5 fruit fly cellular contexts compared by ENCODE assay signal in the genomic region with DNA sequence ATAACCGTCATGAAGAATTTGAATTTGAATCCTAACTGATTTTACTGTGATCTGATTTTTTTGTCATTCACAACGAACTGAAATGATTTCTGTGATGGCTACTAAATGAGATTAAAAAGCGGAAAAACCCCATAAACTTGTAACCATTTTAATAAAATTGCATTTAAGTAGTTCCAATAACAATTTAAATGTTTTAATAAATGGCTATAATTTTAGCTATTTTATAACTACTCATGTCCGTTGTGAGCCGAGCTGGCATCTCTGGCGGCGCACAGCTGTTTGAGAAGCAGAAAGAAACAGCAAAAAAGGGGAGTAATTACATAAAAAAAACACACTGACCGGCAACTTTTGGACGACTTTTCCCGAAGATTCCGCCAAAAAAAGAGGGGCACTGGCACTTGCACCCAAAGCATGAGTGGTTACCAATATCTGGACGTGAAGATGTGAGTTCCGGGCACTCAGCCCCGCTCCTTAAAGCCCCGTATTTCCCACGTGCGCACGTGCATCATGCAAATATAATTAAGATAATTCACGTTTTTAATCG.
TF ChIP-seq lines count a peak whose summit lies in the region.

TSS of gene CG7950 (plus strand) at position 268 of the 544 bp plus-strand sequence.
TSS of gene Rpp14a (plus strand) at position 268 of the 544 bp plus-strand sequence.

- no peak for TF ChIP-seq CTCF in whole organism, embryonic (GFP tag; optimal IDR thresholded peaks at IDR 0.05; lab: Kevin White, UChicago)

TF ChIP-seq in whole organism, adult, 20 proteins besides CTCF, POLR2A, EP300 and RAD21 (continues in another document):
- TF ChIP-seq ovo (GFP tag; optimal IDR thresholded peaks at IDR 0.05; lab: Kevin White, UChicago) = peak; percentile 71
- TF ChIP-seq tj (GFP tag; optimal IDR thresholded peaks at IDR 0.05; lab: Kevin White, UChicago) = peak; percentile 73
- TF ChIP-seq cic (GFP tag; optimal IDR thresholded peaks at IDR 0.05; lab: Kevin White, UChicago) = peak; percentile 40
- TF ChIP-seq CG7045 (GFP tag; optimal IDR thresholded peaks at IDR 0.05; lab: Kevin White, UChicago) = peak; percentile 70
- TF ChIP-seq CG7101 (tag; optimal IDR thresholded peaks at IDR 0.05; lab: Kevin White, UChicago) = peak; percentile 91
- peak; percentile 65 for TF ChIP-seq pad (GFP tag; optimal IDR thresholded peaks at IDR 0.05; lab: Kevin White, UChicago)
- TF ChIP-seq Crg-1 (GFP tag; optimal IDR thresholded peaks at IDR 0.05; lab: Kevin White, UChicago) = peak; percentile 73
- TF ChIP-seq CG33017 (tag; optimal IDR thresholded peaks at IDR 0.05; lab: Kevin White, UChicago) = peak; percentile 84
- TF ChIP-seq Mnt (GFP tag; optimal IDR thresholded peaks at IDR 0.05; lab: Kevin White, UChicago) = peak; percentile 93
- TF ChIP-seq cnc (optimal IDR thresholded peaks at IDR 0.05; lab: Kevin White, UChicago) = no peak
- TF ChIP-seq CG11617 (GFP tag; optimal IDR thresholded peaks at IDR 0.05; lab: Kevin White, UChicago) = peak; percentile 90
- peak; percentile 96 for TF ChIP-seq CG1620 (GFP tag; optimal IDR thresholded peaks at IDR 0.05; lab: Kevin White, UChicago)
- no peak for TF ChIP-seq CG5204 (GFP tag; optimal IDR thresholded peaks at IDR 0.05; lab: Kevin White, UChicago)
- peak; percentile 62 for TF ChIP-seq Clk (GFP tag; optimal IDR thresholded peaks at IDR 0.05; lab: Kevin White, UChicago)
- peak; percentile 73 for TF ChIP-seq CG12768 (GFP tag; optimal IDR thresholded peaks at IDR 0.05; lab: Kevin White, UChicago)
- TF ChIP-seq Hr96 (GFP tag; optimal IDR thresholded peaks at IDR 0.05; lab: Kevin White, UChicago) = no peak
- no peak for TF ChIP-seq kay (GFP tag; lab: Kevin White, UChicago; ENCODE audit: borderline replicate concordance)

TF ChIP-seq in whole organism, embryonic, 481 proteins besides CTCF, POLR2A, EP300 and RAD21 (continues in another document):
- peak; percentile 77 for TF ChIP-seq CG7786 (GFP tag; optimal IDR thresholded peaks at IDR 0.05; lab: Kevin White, UChicago)
- peak; percentile 64 for TF ChIP-seq Fer1 (GFP tag; optimal IDR thresholded peaks at IDR 0.05; lab: Kevin White, UChicago)
- peak; percentile 48; the same call in 2 of the 4 replicates for TF ChIP-seq Dll (GFP tag; IDR thresholded peaks at IDR 0.05; lab: Robert Waterston, UW; ENCODE audit: partially characterized antibody)
- TF ChIP-seq schlank (tag; optimal IDR thresholded peaks at IDR 0.05; lab: Kevin White, UChicago) = peak; percentile 58
- no peak for TF ChIP-seq CG7987 (GFP tag; optimal IDR thresholded peaks at IDR 0.05; lab: Kevin White, UChicago)
- TF ChIP-seq CG9437 (GFP tag; optimal IDR thresholded peaks at IDR 0.05; lab: Kevin White, UChicago) = peak; percentile 42
- TF ChIP-seq cas (GFP tag; IDR thresholded peaks at IDR 0.05; lab: Robert Waterston, UW) = peak; percentile 33; the same call in 1 of the 2 replicates
- TF ChIP-seq Sin3A (optimal IDR thresholded peaks at IDR 0.05; lab: Kevin White, UChicago) = no peak
- TF ChIP-seq CG3065 (GFP tag; optimal IDR thresholded peaks at IDR 0.05; lab: Kevin White, UChicago) = no peak
- TF ChIP-seq CG17186 (GFP tag; optimal IDR thresholded peaks at IDR 0.05; lab: Kevin White, UChicago) = peak; percentile 60
- peak; percentile 65 for TF ChIP-seq CG8924 (tag; optimal IDR thresholded peaks at IDR 0.05; lab: Kevin White, UChicago)
- peak; percentile 96 for TF ChIP-seq Myb (GFP tag; optimal IDR thresholded peaks at IDR 0.05; lab: Kevin White, UChicago)
- peak; percentile 86 for TF ChIP-seq H2.0 (GFP tag; IDR thresholded peaks at IDR 0.05; lab: Robert Waterston, UW)
- peak; percentile 63 for TF ChIP-seq CG1233 (GFP tag; optimal IDR thresholded peaks at IDR 0.05; lab: Kevin White, UChicago)
- peak; percentile 60; the same call in 1 of the 2 replicates for TF ChIP-seq CG31224 (GFP tag; IDR thresholded peaks at IDR 0.05; lab: Robert Waterston, UW)
- peak; percentile 85 for TF ChIP-seq PHDP (tag; optimal IDR thresholded peaks at IDR 0.05; lab: Kevin White, UChicago)

TF ChIP-seq in whole organism, prepupa, 60 proteins besides CTCF, POLR2A, EP300 and RAD21 (continues in another document):
- TF ChIP-seq CG8319 (GFP tag; optimal IDR thresholded peaks at IDR 0.05; lab: Kevin White, UChicago) (peak; percentile 60), Eip75B (GFP tag; optimal IDR thresholded peaks at IDR 0.05; lab: Kevin White, UChicago) (peak; percentile 86), dac (GFP tag; optimal IDR thresholded peaks at IDR 0.05; lab: Kevin White, UChicago) (peak; percentile 69), CG11762 (GFP tag; optimal IDR thresholded peaks at IDR 0.05; lab: Kevin White, UChicago; ENCODE audit: insufficient read depth) (peak; percentile 28), CG11294 (GFP tag; IDR thresholded peaks at IDR 0.05; lab: Robert Waterston, UW) (peak; percentile 73), CG15336 (GFP tag; IDR thresholded peaks at IDR 0.05; lab: Robert Waterston, UW) (peak; percentile 75), CG3032 (tag; optimal IDR thresholded peaks at IDR 0.05; lab: Kevin White, UChicago) (peak; percentile 86), CG1621 (tag; optimal IDR thresholded peaks at IDR 0.05; lab: Kevin White, UChicago) (peak; percentile 78), topi (GFP tag; optimal IDR thresholded peaks at IDR 0.05; lab: Kevin White, UChicago) (peak; percentile 80), Met (GFP tag; optimal IDR thresholded peaks at IDR 0.05; lab: Kevin White, UChicago) (peak; percentile 83), Smox (GFP tag; optimal IDR thresholded peaks at IDR 0.05; lab: Kevin White, UChicago) (peak; percentile 86), fd85E (GFP tag; optimal IDR thresholded peaks at IDR 0.05; lab: Kevin White, UChicago) (no peak), spab (GFP tag; optimal IDR thresholded peaks at IDR 0.05; lab: Kevin White, UChicago) (no peak), Blimp-1 (GFP tag; optimal IDR thresholded peaks at IDR 0.05; lab: Kevin White, UChicago) (peak; percentile 34), eg (GFP tag; IDR thresholded peaks at IDR 0.05; lab: Robert Waterston, UW) (peak; percentile 93), Ets21C (GFP tag; optimal IDR thresholded peaks at IDR 0.05; lab: Kevin White, UChicago) (peak; percentile 84), CG10669 (GFP tag; optimal IDR thresholded peaks at IDR 0.05; lab: Kevin White, UChicago) (peak; percentile 76)

TF ChIP-seq in whole organism, pupa, 21 proteins besides CTCF, POLR2A, EP300 and RAD21 (continues in another document):
- TF ChIP-seq CG10348 (GFP tag; IDR thresholded peaks at IDR 0.05; lab: Robert Waterston, UW) (no peak), CG13204 (GFP tag; optimal IDR thresholded peaks at IDR 0.05; lab: Kevin White, UChicago) (no peak), CG34367 (tag; optimal IDR thresholded peaks at IDR 0.05; lab: Kevin White, UChicago) (peak; percentile 82), CG9948 (tag; optimal IDR thresholded peaks at IDR 0.05; lab: Kevin White, UChicago) (peak; percentile 64), CG15710 (tag; optimal IDR thresholded peaks at IDR 0.05; lab: Kevin White, UChicago) (peak; percentile 83), CG8159 (tag; optimal IDR thresholded peaks at IDR 0.05; lab: Kevin White, UChicago) (peak; percentile 77), Pif1A (GFP tag; optimal IDR thresholded peaks at IDR 0.05; lab: Kevin White, UChicago) (no peak), EcR (GFP tag; optimal IDR thresholded peaks at IDR 0.05; lab: Kevin White, UChicago) (no peak), Snoo (tag; optimal IDR thresholded peaks at IDR 0.05; lab: Kevin White, UChicago) (peak; percentile 74), CG17806 (tag; optimal IDR thresholded peaks at IDR 0.05; lab: Kevin White, UChicago) (peak; percentile 82), rn (GFP tag; IDR thresholded peaks at IDR 0.05; lab: Robert Waterston, UW) (peak; percentile 73), CG12605 (GFP tag; IDR thresholded peaks at IDR 0.05; lab: Robert Waterston, UW) (peak; percentile 74), gl (tag; optimal IDR thresholded peaks at IDR 0.05; lab: Kevin White, UChicago) (peak; percentile 61), CG32121 (GFP tag; IDR thresholded peaks at IDR 0.05; lab: Robert Waterston, UW) (peak; percentile 85), CG14655 (GFP tag; optimal IDR thresholded peaks at IDR 0.05; lab: Kevin White, UChicago) (no peak), D1 (tag; optimal IDR thresholded peaks at IDR 0.05; lab: Kevin White, UChicago) (no peak), Ets98B (GFP tag; IDR thresholded peaks at IDR 0.05; lab: Robert Waterston, UW) (peak; percentile 86), Pif1B (GFP tag; optimal IDR thresholded peaks at IDR 0.05; lab: Kevin White, UChicago) (no peak), fd96Ca (GFP tag; IDR thresholded peaks at IDR 0.05; lab: Robert Waterston, UW) (peak; percentile 77; the same call in 2 of the 3 replicates)

TF ChIP-seq in whole organism, wandering third instar larva, 38 proteins besides CTCF, POLR2A, EP300 and RAD21 (continues in another document):
- TF ChIP-seq brk (GFP tag; optimal IDR thresholded peaks at IDR 0.05; lab: Kevin White, UChicago) (no peak), Vsx2 (GFP tag; optimal IDR thresholded peaks at IDR 0.05; lab: Kevin White, UChicago; ENCODE audit: partially characterized antibody) (no peak), OdsH (GFP tag; optimal IDR thresholded peaks at IDR 0.05; lab: Kevin White, UChicago) (peak; percentile 81), dmrt93B (GFP tag; optimal IDR thresholded peaks at IDR 0.05; lab: Kevin White, UChicago) (peak; percentile 52), dsf (GFP tag; optimal IDR thresholded peaks at IDR 0.05; lab: Kevin White, UChicago; ENCODE audit: borderline replicate concordance) (peak; percentile 69), psq (GFP tag; optimal IDR thresholded peaks at IDR 0.05; lab: Kevin White, UChicago) (peak; percentile 80), Hnf4 (GFP tag; optimal IDR thresholded peaks at IDR 0.05; lab: Kevin White, UChicago) (no peak), CrebA (GFP tag; optimal IDR thresholded peaks at IDR 0.05; lab: Kevin White, UChicago; ENCODE audit: borderline replicate concordance) (no peak), dl (GFP tag; optimal IDR thresholded peaks at IDR 0.05; lab: Kevin White, UChicago; ENCODE audit: insufficient read depth in 1 of 2, partially characterized antibody in 2 of 2) (no peak), pan (optimal IDR thresholded peaks at IDR 0.05; lab: Kevin White, UChicago) (no peak), Jra (GFP tag; optimal IDR thresholded peaks at IDR 0.05; lab: Kevin White, UChicago) (peak; percentile 85), woc (GFP tag; optimal IDR thresholded peaks at IDR 0.05; lab: Kevin White, UChicago) (peak; percentile 81), Hr83 (GFP tag; optimal IDR thresholded peaks at IDR 0.05; lab: Kevin White, UChicago; ENCODE audit: poor library complexity, severe bottlenecking) (peak; percentile 72), Myc (optimal IDR thresholded peaks at IDR 0.05; lab: Kevin White, UChicago) (peak; percentile 94), Mio (GFP tag; optimal IDR thresholded peaks at IDR 0.05; lab: Kevin White, UChicago) (peak; percentile 17), foxo (GFP tag; optimal IDR thresholded peaks at IDR 0.05; lab: Kevin White, UChicago) (peak in 1 of 2 experiments; percentile 88), Rel (GFP tag; optimal IDR thresholded peaks at IDR 0.05; lab: Kevin White, UChicago) (no peak), Rel (tag; optimal IDR thresholded peaks at IDR 0.05; lab: Kevin White, UChicago) (peak; percentile 86), lola (GFP tag; optimal IDR thresholded peaks at IDR 0.05; lab: Kevin White, UChicago) (no peak), ey (GFP tag; optimal IDR thresholded peaks at IDR 0.05; lab: Kevin White, UChicago) (peak; percentile 91)
